Worm (Caenorhabditis elegans): ENCODE data around the gene str-138.

Gene str-138

ce11 chrV:8025259-8025658 is 33.2 kb upstream of the str-138 start:
- TF ChIP-seq fkh-2 (tag; optimal IDR thresholded peaks at IDR 0.05) (no peak), ztf-11 (tag; optimal IDR thresholded peaks at IDR 0.05) (no peak), snpc-4 (tag; optimal IDR thresholded peaks at IDR 0.05) (no peak), nhr-76 (tag; optimal IDR thresholded peaks at IDR 0.05) (no peak), fkh-10 (GFP tag; optimal IDR thresholded peaks at IDR 0.05) (no peak), ZK546.5 (tag; optimal IDR thresholded peaks at IDR 0.05) (no peak), nhr-237 (tag; optimal IDR thresholded peaks at IDR 0.05) (no peak), mdl-1 (tag; optimal IDR thresholded peaks at IDR 0.05) (no peak), ceh-82 (tag; optimal IDR thresholded peaks at IDR 0.05) (no peak), zag-1 (tag; optimal IDR thresholded peaks at IDR 0.05) (no peak), lin-15B (tag; optimal IDR thresholded peaks at IDR 0.05) (no peak), ama-1 (optimal IDR thresholded peaks at IDR 0.05) (no peak), eor-1 (tag; optimal IDR thresholded peaks at IDR 0.05) (no peak), pha-4 (tag; optimal IDR thresholded peaks at IDR 0.05) (no peak), nhr-77 (tag; optimal IDR thresholded peaks at IDR 0.05) (no peak), ceh-28 (tag; optimal IDR thresholded peaks at IDR 0.05) (no peak), tbx-2 (tag; optimal IDR thresholded peaks at IDR 0.05) (no peak), nhr-25 (tag; optimal IDR thresholded peaks at IDR 0.05) (peak; percentile 3), elt-1 (tag; optimal IDR thresholded peaks at IDR 0.05) (peak; percentile 80), lin-39 (tag; optimal IDR thresholded peaks at IDR 0.05) (no peak), ceh-16 (tag; optimal IDR thresholded peaks at IDR 0.05) (no peak), egl-5 (tag; optimal IDR thresholded peaks at IDR 0.05) (no peak), nhr-43 (tag; optimal IDR thresholded peaks at IDR 0.05; ENCODE audit: poor library complexity, severe bottlenecking) (peak; percentile 2), hmg-11 (tag; optimal IDR thresholded peaks at IDR 0.05) (no peak)

- TF ChIP-seq nhr-76 (tag; optimal IDR thresholded peaks at IDR 0.05): no peak
- no peak for TF ChIP-seq unc-62 (GFP tag; optimal IDR thresholded peaks at IDR 0.05)
- TF ChIP-seq hmg-11 (tag; optimal IDR thresholded peaks at IDR 0.05): no peak
- peak; percentile 28 for TF ChIP-seq nhr-23 (tag; optimal IDR thresholded peaks at IDR 0.05)
- no peak for TF ChIP-seq daf-12 (tag; optimal IDR thresholded peaks at IDR 0.05)
- TF ChIP-seq mml-1 (tag; optimal IDR thresholded peaks at IDR 0.05): no peak
- TF ChIP-seq zag-1 (tag; optimal IDR thresholded peaks at IDR 0.05): no peak
- no peak for TF ChIP-seq ceh-16 (tag; optimal IDR thresholded peaks at IDR 0.05)
- no peak for TF ChIP-seq elt-1 (tag; optimal IDR thresholded peaks at IDR 0.05)
- TF ChIP-seq nhr-237 (tag; optimal IDR thresholded peaks at IDR 0.05): no peak
- no peak for TF ChIP-seq pqm-1 (tag; optimal IDR thresholded peaks at IDR 0.05)
- TF ChIP-seq mdl-1 (tag; optimal IDR thresholded peaks at IDR 0.05): peak; percentile 49
- TF ChIP-seq elt-3 (tag; optimal IDR thresholded peaks at IDR 0.05): peak in 1 of 3 experiments; percentile 10
- TF ChIP-seq nhr-67 (tag; optimal IDR thresholded peaks at IDR 0.05): no peak
- no peak for TF ChIP-seq unc-39 (tag; optimal IDR thresholded peaks at IDR 0.05)
- no peak for TF ChIP-seq nhr-28 (tag; optimal IDR thresholded peaks at IDR 0.05)
- TF ChIP-seq nhr-12 (tag; optimal IDR thresholded peaks at IDR 0.05): no peak
- TF ChIP-seq skn-1 (tag; optimal IDR thresholded peaks at IDR 0.05): no peak
- no peak for TF ChIP-seq ceh-28 (tag; optimal IDR thresholded peaks at IDR 0.05)
- TF ChIP-seq snpc-4 (tag; optimal IDR thresholded peaks at IDR 0.05): no peak
- TF ChIP-seq nhr-43 (tag; optimal IDR thresholded peaks at IDR 0.05; ENCODE audit: poor library complexity, severe bottlenecking): peak; percentile 85
- no peak for TF ChIP-seq egl-5 (tag; optimal IDR thresholded peaks at IDR 0.05)
- TF ChIP-seq sea-2 (GFP tag; optimal IDR thresholded peaks at IDR 0.05): no peak
- TF ChIP-seq pha-4 (tag; optimal IDR thresholded peaks at IDR 0.05): no peak
- no peak for TF ChIP-seq lin-15B (tag; optimal IDR thresholded peaks at IDR 0.05)
- TF ChIP-seq egl-27 (tag; optimal IDR thresholded peaks at IDR 0.05): no peak
- TF ChIP-seq aly-2 (tag; optimal IDR thresholded peaks at IDR 0.05): no peak
- TF ChIP-seq jun-1 (tag; optimal IDR thresholded peaks at IDR 0.05): no peak
- TF ChIP-seq eor-1 (tag; optimal IDR thresholded peaks at IDR 0.05): no peak
- no peak for TF ChIP-seq ceh-82 (tag; optimal IDR thresholded peaks at IDR 0.05)
- TF ChIP-seq fkh-10 (GFP tag; optimal IDR thresholded peaks at IDR 0.05): no peak
- no peak for TF ChIP-seq elt-2 (tag; optimal IDR thresholded peaks at IDR 0.05)
- TF ChIP-seq ama-1 (optimal IDR thresholded peaks at IDR 0.05): no peak
- no peak for TF ChIP-seq lin-39 (tag; optimal IDR thresholded peaks at IDR 0.05)
These were observed 32.1 kb upstream of the str-138 start, which contains the start of gene F43H9.4 for ce11 chrV:8026343-8026742. Gene F43H9.4 (plus strand): TSS chrV:8026708.

Data from whole organism, L3 larva.